Worm (Caenorhabditis elegans) whole organism, mixed stage, embryonic: ENCODE results near the gene C44C11.6.

Source experiments
- blmp-1 ChIP-seq: fragments of 150-350 bp; optimal IDR thresholded peaks from 2 replicates; lab custom pipeline; 2014; ENCODE audit warnings: missing biosample characterization, missing genetic modification characterization
- ces-1 ChIP-seq: fragments of 150-350 bp; optimal IDR thresholded peaks from 2 replicates; lab custom pipeline; 2014; ENCODE audit warnings: missing biosample characterization, missing genetic modification reagents, missing genetic modification characterization
- elt-1 ChIP-seq: sonication (generic microtip); optimal IDR thresholded peaks from 2 replicates; lab custom pipeline; 2017; ENCODE audit warnings: missing genetic modification characterization, mild to moderate bottlenecking, missing compliant biosample characterization, antibody characterized with exemption, moderate library complexity, borderline replicate concordance; ENCODE audit not compliant: insufficient read depth
- lin-13 ChIP-seq: fragments of 150-350 bp; optimal IDR thresholded peaks from 2 replicates; lab custom pipeline; 2014; ENCODE audit warnings: missing biosample characterization, missing genetic modification characterization
- mep-1 ChIP-seq: fragments of 150-350 bp; optimal IDR thresholded peaks from 2 replicates; lab custom pipeline; 2017; ENCODE audit warnings: missing biosample characterization, missing genetic modification reagents, missing genetic modification characterization, inconsistent platforms
- unc-62 ChIP-seq: fragments of 150-350 bp; optimal IDR thresholded peaks from 2 replicates; lab custom pipeline; 2014; ENCODE audit warnings: missing biosample characterization, missing genetic modification reagents, missing genetic modification characterization
- ztf-11 ChIP-seq: fragments of 150-350 bp; optimal IDR thresholded peaks from 2 replicates; lab custom pipeline; 2014; ENCODE audit warnings: missing biosample characterization, missing genetic modification characterization

DNA sequence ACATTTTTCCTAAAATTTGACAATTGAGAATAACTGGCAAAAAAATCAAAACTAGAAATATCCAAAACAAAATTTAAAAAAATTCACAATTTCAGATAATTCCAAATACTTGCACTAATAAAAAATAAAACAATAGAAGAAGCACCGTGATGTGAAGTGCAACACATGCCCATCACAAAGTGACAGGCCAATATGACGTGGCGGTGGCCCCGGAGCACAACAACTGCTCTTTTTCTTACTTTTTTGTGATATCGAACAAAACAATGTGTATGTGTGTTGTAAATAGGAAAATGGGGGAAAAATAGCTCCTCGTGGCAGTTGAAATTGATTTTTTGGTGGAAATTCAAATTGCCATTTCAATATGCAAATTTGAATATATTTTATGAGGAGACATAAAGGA, 9.2 kb downstream of the C44C11.6 start:
- TF ChIP-seq blmp-1 (tag; lab: Kevin White, UChicago) (no peak), elt-1 (tag; lab: Kevin White, UChicago) (no peak), unc-62 (GFP tag; lab: Kevin White, UChicago) (peak; percentile 89), lin-13 (tag; lab: Kevin White, UChicago) (no peak), mep-1 (no peak), ztf-11 (tag; lab: Kevin White, UChicago) (no peak), ces-1 (GFP tag; lab: Kevin White, UChicago) (no peak)
